Worm (Caenorhabditis elegans) whole organism, L4 larva: ENCODE results near the gene clec-125.

Source experiments
- D1046.2 ChIP-seq: fragments of 200-800 bp; sonication (Bioruptor generic); IDR thresholded peaks from 2 replicates; pipeline ENCODE4 v1.3.6; 2022; ENCODE audit warnings: missing genetic modification characterization, missing compliant biosample characterization
- F26F4.8 ChIP-seq: fragments of 200-800 bp; sonication (Bioruptor generic); conservative IDR thresholded peaks from 2 replicates; pipeline ENCODE4 v1.3.6; 2022; ENCODE audit warnings: missing genetic modification characterization, missing compliant biosample characterization
- F37D6.2 ChIP-seq: sonication (generic microtip); optimal IDR thresholded peaks from 2 replicates; lab custom pipeline; 2016; ENCODE audit warnings: mild to moderate bottlenecking, missing genetic modification characterization, missing compliant biosample characterization
- T20F7.1 ChIP-seq: fragments of 200-800 bp; sonication (Bioruptor generic); optimal IDR thresholded peaks from 2 replicates; lab custom pipeline; 2018; ENCODE audit warnings: mild to moderate bottlenecking, missing genetic modification characterization, missing compliant biosample characterization
- Y48G9A.11 ChIP-seq: fragments of 200-800 bp; sonication (Bioruptor generic); IDR thresholded peaks from 2 replicates; pipeline ENCODE4 v1.3.6; 2022; ENCODE audit warnings: missing genetic modification reagents, missing genetic modification characterization, missing compliant biosample characterization
- Y5F2A.4 ChIP-seq: fragments of 200-800 bp; sonication (Bioruptor generic); optimal IDR thresholded peaks from 2 replicates; lab custom pipeline; 2018; ENCODE audit warnings: mild to moderate bottlenecking, missing genetic modification characterization, missing compliant biosample characterization
- Y75B8A.6 ChIP-seq: fragments of 200-800 bp; sonication (Bioruptor generic); IDR thresholded peaks from 2 replicates; pipeline ENCODE4 v1.3.6; 2022; ENCODE audit warnings: missing genetic modification reagents, missing genetic modification characterization, missing compliant biosample characterization
- ZK546.5 ChIP-seq, 2 experiments: sonication (generic microtip); optimal IDR thresholded peaks; 2 replicates each; lab custom pipeline; 2017; ENCODE audit warnings: missing biosample characterization in 2 of 2, missing genetic modification characterization in 2 of 2
- ama-1 ChIP-seq: fragments of 150-350 bp; optimal IDR thresholded peaks from 2 replicates; lab custom pipeline; 2014; ENCODE audit warnings: inconsistent platforms, mixed read lengths
- attf-4 ChIP-seq: sonication (generic microtip); optimal IDR thresholded peaks from 3 replicates; lab custom pipeline; 2017; ENCODE audit warnings: missing biosample characterization, missing genetic modification characterization
- ceh-20 ChIP-seq: fragments of 200-800 bp; sonication (Bioruptor generic); IDR thresholded peaks from 2 replicates; pipeline ENCODE4 v1.3.6; 2022; ENCODE audit warnings: missing genetic modification reagents, missing genetic modification characterization, missing compliant biosample characterization
- ceh-28 ChIP-seq: fragments of 150-350 bp; optimal IDR thresholded peaks from 2 replicates; lab custom pipeline; 2014; ENCODE audit warnings: missing biosample characterization, missing genetic modification reagents, missing genetic modification characterization
- ceh-32 ChIP-seq: sonication (generic microtip); optimal IDR thresholded peaks from 2 replicates; lab custom pipeline; 2016; ENCODE audit warnings: mild to moderate bottlenecking, missing genetic modification characterization, missing compliant biosample characterization; ENCODE audit not compliant: poor library complexity
- ceh-44 ChIP-seq: fragments of 200-800 bp; sonication (Bioruptor generic); IDR thresholded peaks from 2 replicates; pipeline ENCODE4 v1.3.6; 2022; ENCODE audit warnings: missing genetic modification reagents, missing genetic modification characterization, missing compliant biosample characterization
- ces-1 ChIP-seq: fragments of 150-350 bp; sonication (generic microtip); optimal IDR thresholded peaks from 4 replicates; lab custom pipeline; 2014; ENCODE audit warnings: missing biosample characterization, missing genetic modification reagents, missing genetic modification characterization
- cey-2 ChIP-seq: sonication (generic microtip); optimal IDR thresholded peaks from 3 replicates; lab custom pipeline; 2017; ENCODE audit warnings: missing genetic modification characterization, mild to moderate bottlenecking, missing compliant biosample characterization, antibody characterized with exemption, borderline replicate concordance; ENCODE audit not compliant: insufficient read depth
- daf-8 ChIP-seq: fragments of 200-800 bp; sonication (Bioruptor generic); IDR thresholded peaks from 2 replicates; pipeline ENCODE4 v1.3.6; 2022; ENCODE audit warnings: missing genetic modification characterization, missing compliant biosample characterization
- dmd-6 ChIP-seq: fragments of 200-800 bp; sonication (Bioruptor generic); IDR thresholded peaks from 2 replicates; pipeline ENCODE4 v1.3.6; 2022; ENCODE audit warnings: missing genetic modification reagents, missing genetic modification characterization, missing compliant biosample characterization
- fos-1 ChIP-seq: fragments of 150-350 bp; optimal IDR thresholded peaks from 2 replicates; lab custom pipeline; 2014; ENCODE audit warnings: missing biosample characterization, missing genetic modification characterization
- hif-1 ChIP-seq, 2 experiments: sonication (generic microtip); optimal IDR thresholded peaks; 2 replicates each; lab custom pipeline; 2016 to 2017; ENCODE audit warnings: missing compliant biosample characterization in 2 of 2, missing genetic modification characterization in 2 of 2, missing genetic modification reagents in 2 of 2, missing genotype in 2 of 2, mild to moderate bottlenecking in 1 of 2
- hlh-11 ChIP-seq: fragments of 200-800 bp; sonication (Bioruptor generic); optimal IDR thresholded peaks from 2 replicates; lab custom pipeline; 2018; ENCODE audit warnings: mild to moderate bottlenecking, missing genetic modification characterization, missing compliant biosample characterization
- hlh-30 ChIP-seq: sonication (generic microtip); optimal IDR thresholded peaks from 2 replicates; lab custom pipeline; 2017; ENCODE audit warnings: antibody characterized with exemption, mild to moderate bottlenecking, missing genetic modification characterization, missing compliant biosample characterization; ENCODE audit not compliant: insufficient read depth
- jun-1 ChIP-seq: fragments of 150-350 bp; optimal IDR thresholded peaks from 2 replicates; lab custom pipeline; 2014; ENCODE audit warnings: missing biosample characterization, missing genetic modification reagents, missing genetic modification characterization
- lim-7 ChIP-seq: fragments of 200-800 bp; sonication (Bioruptor generic); IDR thresholded peaks from 2 replicates; pipeline ENCODE4 v1.3.6; 2022; ENCODE audit warnings: missing genetic modification characterization, missing compliant biosample characterization
- lin-13 ChIP-seq: fragments of 150-350 bp; optimal IDR thresholded peaks from 2 replicates; lab custom pipeline; 2014; ENCODE audit warnings: missing biosample characterization, missing genetic modification reagents, missing genetic modification characterization
- lin-15B ChIP-seq: fragments of 150-350 bp; sonication (generic microtip); optimal IDR thresholded peaks from 3 replicates; lab custom pipeline; 2014; ENCODE audit warnings: missing biosample characterization, missing genetic modification characterization
- lin-29 ChIP-seq: fragments of 200-800 bp; sonication (Bioruptor generic); IDR thresholded peaks from 2 replicates; pipeline ENCODE4 v1.3.6; 2022; ENCODE audit warnings: missing genetic modification reagents, missing genetic modification characterization, missing compliant biosample characterization
- mxl-2 ChIP-seq: fragments of 200-800 bp; sonication (Bioruptor generic); conservative IDR thresholded peaks from 2 replicates; pipeline ENCODE4 v1.3.6; 2022; ENCODE audit warnings: missing genetic modification reagents, missing genetic modification characterization, missing compliant biosample characterization
- mxl-3 ChIP-seq: fragments of 200-800 bp; sonication (Bioruptor generic); optimal IDR thresholded peaks from 2 replicates; lab custom pipeline; 2018; ENCODE audit warnings: mild to moderate bottlenecking, missing genetic modification characterization, missing compliant biosample characterization
- nhr-10 ChIP-seq: fragments of 150-350 bp; optimal IDR thresholded peaks from 2 replicates; lab custom pipeline; 2014; ENCODE audit warnings: missing biosample characterization, missing genetic modification characterization
- nhr-102 ChIP-seq: sonication (generic microtip); optimal IDR thresholded peaks from 2 replicates; lab custom pipeline; 2016; ENCODE audit warnings: mild to moderate bottlenecking, missing genetic modification characterization, moderate library complexity, missing compliant biosample characterization
- nhr-111 ChIP-seq: fragments of 200-800 bp; sonication (Bioruptor generic); optimal IDR thresholded peaks from 2 replicates; lab custom pipeline; 2018; ENCODE audit warnings: mild to moderate bottlenecking, missing genetic modification characterization, missing compliant biosample characterization
- nhr-25 ChIP-seq: sonication (generic microtip); optimal IDR thresholded peaks from 2 replicates; lab custom pipeline; 2017; ENCODE audit warnings: missing genetic modification characterization, mild to moderate bottlenecking, missing compliant biosample characterization, antibody characterized with exemption, moderate library complexity, borderline replicate concordance; ENCODE audit not compliant: insufficient read depth
- nhr-41 ChIP-seq: fragments of 200-800 bp; sonication (Bioruptor generic); IDR thresholded peaks from 2 replicates; pipeline ENCODE4 v1.3.6; 2022; ENCODE audit warnings: missing genetic modification reagents, missing genetic modification characterization, missing compliant biosample characterization
- pha-4 ChIP-seq, 2 experiments: fragments of 150-350 bp in 1 of 2; fragments of 200-800 bp in 1 of 2; sonication (Bioruptor generic) in 1 of 2; IDR thresholded peaks in 1 of 2; optimal IDR thresholded peaks in 1 of 2; 2 replicates each; pipeline versions ENCODE4 v1.3.6 to Lab custom; 2014 to 2022; ENCODE audit warnings: missing genetic modification characterization in 2 of 2, missing genetic modification reagents in 2 of 2, missing biosample characterization in 1 of 2, missing compliant biosample characterization in 1 of 2
- php-3 ChIP-seq: fragments of 200-800 bp; sonication (Bioruptor generic); IDR thresholded peaks from 2 replicates; pipeline ENCODE4 v1.3.6; 2022; ENCODE audit warnings: missing genetic modification reagents, missing genetic modification characterization, missing compliant biosample characterization
- saeg-2 ChIP-seq: fragments of 200-800 bp; sonication (Bioruptor generic); IDR thresholded peaks from 2 replicates; pipeline ENCODE4 v1.3.6; 2022; ENCODE audit warnings: missing genetic modification reagents, missing genetic modification characterization, missing compliant biosample characterization
- set-16 ChIP-seq: fragments of 200-800 bp; sonication (Bioruptor generic); IDR thresholded peaks from 2 replicates; pipeline ENCODE4 v1.3.6; 2022; ENCODE audit warnings: missing genetic modification reagents, missing genetic modification characterization, missing compliant biosample characterization
- skn-1 ChIP-seq: fragments of 150-350 bp; optimal IDR thresholded peaks from 2 replicates; lab custom pipeline; 2014; ENCODE audit warnings: missing biosample characterization, missing genetic modification characterization
- snpc-1.2 ChIP-seq: fragments of 200-800 bp; sonication (Bioruptor generic); IDR thresholded peaks from 2 replicates; pipeline ENCODE4 v1.3.6; 2022; ENCODE audit warnings: missing genetic modification reagents, missing genetic modification characterization, missing compliant biosample characterization
- unc-130 ChIP-seq: sonication (generic microtip); optimal IDR thresholded peaks from 2 replicates; lab custom pipeline; 2016; ENCODE audit warnings: missing genetic modification reagents, missing genetic modification characterization, missing compliant biosample characterization
- unc-62 ChIP-seq, 3 experiments: fragments of 150-350 bp in 1 of 3; sonication (generic microtip); optimal IDR thresholded peaks in 2 of 3; peaks in 1 of 3; 1 replicate in 1 of 3; 2 replicates in 2 of 3; lab custom pipeline; 2014 to 2017; ENCODE audit warnings: missing biosample characterization in 3 of 3, missing genetic modification characterization in 3 of 3, missing genetic modification reagents in 3 of 3, missing genotype in 1 of 3
- vab-7 ChIP-seq: fragments of 200-800 bp; sonication (Bioruptor generic); IDR thresholded peaks from 2 replicates; pipeline ENCODE4 v1.3.6; 2022; ENCODE audit warnings: missing genetic modification reagents, missing genetic modification characterization, missing compliant biosample characterization
- zip-11 ChIP-seq: fragments of 200-800 bp; sonication (Bioruptor generic); IDR thresholded peaks from 2 replicates; pipeline ENCODE4 v1.3.6; 2022; ENCODE audit warnings: missing genetic modification characterization, missing compliant biosample characterization
- zip-2 ChIP-seq: fragments of 150-350 bp; optimal IDR thresholded peaks from 2 replicates; lab custom pipeline; 2014; ENCODE audit warnings: missing biosample characterization, missing genetic modification characterization
- ztf-7 ChIP-seq: fragments of 150-350 bp; optimal IDR thresholded peaks from 2 replicates; lab custom pipeline; 2014; ENCODE audit warnings: missing biosample characterization, missing genetic modification characterization

The clec-125 gene

DNA sequence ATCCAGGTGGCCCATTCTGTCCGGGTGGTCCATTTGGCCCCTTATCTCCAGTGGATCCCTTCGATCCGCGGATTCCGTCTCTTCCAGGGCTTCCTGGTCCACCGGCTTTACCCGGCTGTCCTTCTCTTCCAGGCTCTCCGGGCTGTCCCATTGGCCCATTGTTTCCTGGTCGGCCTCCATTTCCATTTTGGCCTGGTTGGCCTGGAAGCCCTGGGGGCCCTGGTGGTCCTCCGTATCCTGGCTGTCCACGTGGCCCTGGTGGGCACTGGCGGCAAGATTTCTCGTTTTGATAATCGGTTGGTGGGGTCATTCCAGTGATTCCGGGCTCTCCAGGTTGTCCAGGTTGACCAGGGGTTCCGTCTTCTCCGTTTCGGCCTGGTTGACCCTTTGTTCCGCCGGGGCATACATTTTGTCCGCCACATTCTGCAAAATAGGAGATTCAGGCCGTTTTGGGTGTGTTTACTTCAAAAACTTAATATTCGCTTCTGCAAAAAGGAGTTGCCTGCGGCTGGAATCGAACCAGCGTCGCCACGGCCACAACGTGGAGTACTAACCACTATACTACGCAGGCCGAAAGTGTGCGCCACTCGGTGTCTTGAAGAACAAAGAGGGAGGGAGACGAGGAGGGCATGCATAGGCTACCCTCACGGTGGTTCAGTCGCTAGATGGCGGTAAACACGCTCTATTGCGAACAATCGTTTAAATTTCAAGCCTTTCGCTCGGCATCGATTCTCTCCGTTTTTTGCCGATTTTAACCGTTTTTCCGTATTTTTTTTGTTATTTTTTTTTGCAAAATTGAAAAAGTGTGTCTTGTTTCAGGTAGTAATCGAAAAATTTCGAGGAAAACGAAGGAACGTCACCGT lies 5.4 kb downstream of the clec-125 start, which contains the start of gene W09G10.9 (continued):
- TF ChIP-seq F37D6.2, result no peak
- TF ChIP-seq F26F4.8 (GFP tag; lab: Robert Waterston, UW), result 0 out of 2 replicates have a peak, but pooled peaks have one; percentile 23
- TF ChIP-seq vab-7, result peak; percentile 75
- no peak for TF ChIP-seq ztf-7 (tag; lab: Kevin White, UChicago)
- TF ChIP-seq unc-130 (GFP tag; lab: Kevin White, UChicago), result peak; percentile 32
- TF ChIP-seq D1046.2 (GFP tag; lab: Robert Waterston, UW), result peak; percentile 75; the same call in 1 of the 2 replicates
- TF ChIP-seq fos-1 (tag; lab: Kevin White, UChicago), result no peak
- no peak; the same call in 1 of the 2 replicates for TF ChIP-seq lin-29
- peak; percentile 86 for TF ChIP-seq lim-7 (GFP tag; lab: Robert Waterston, UW)
- no peak for TF ChIP-seq skn-1 (tag; lab: Kevin White, UChicago)
- TF ChIP-seq hlh-11 (tag; lab: Kevin White, UChicago), result peak; percentile 44
- 0 out of 2 replicates have a peak, but pooled peaks have one; percentile 11 for TF ChIP-seq nhr-41
- 0 out of 2 replicates have a peak, but pooled peaks have one; percentile 53 for TF ChIP-seq saeg-2 (GFP tag; lab: Robert Waterston, UW)
- TF ChIP-seq attf-4 (tag; lab: Kevin White, UChicago), result no peak
- TF ChIP-seq Y5F2A.4 (GFP tag; lab: Kevin White, UChicago), result no peak
- TF ChIP-seq zip-2 (tag; lab: Kevin White, UChicago), result no peak
- no peak for TF ChIP-seq ceh-28 (tag; lab: Kevin White, UChicago)
- peak; percentile 82 for TF ChIP-seq dmd-6 (GFP tag; lab: Robert Waterston, UW)
- TF ChIP-seq set-16 (GFP tag; lab: Robert Waterston, UW), result peak; percentile 92
- peak; percentile 22 for TF ChIP-seq hlh-30
- TF ChIP-seq nhr-102 (tag; lab: Kevin White, UChicago), result peak; percentile 46
- TF ChIP-seq zip-11 (GFP tag; lab: Robert Waterston, UW), result 0 out of 2 replicates have a peak, but pooled peaks have one; percentile 51
- no peak for TF ChIP-seq ZK546.5 (tag; optimal IDR thresholded peaks at IDR 0.05; lab: Kevin White, UChicago)
- TF ChIP-seq php-3 (GFP tag; lab: Robert Waterston, UW), result 0 out of 2 replicates have a peak, but pooled peaks have one; percentile 42
- no peak for TF ChIP-seq cey-2 (tag; lab: Kevin White, UChicago)
- TF ChIP-seq nhr-111 (GFP tag; lab: Kevin White, UChicago), result peak; percentile 36
- TF ChIP-seq mxl-3 (GFP tag; lab: Kevin White, UChicago), result peak; percentile 15
- TF ChIP-seq nhr-25 (tag; lab: Kevin White, UChicago), result no peak
- TF ChIP-seq Y75B8A.6 (GFP tag; lab: Robert Waterston, UW), result 0 out of 2 replicates have a peak, but pooled peaks have one; percentile 48
- TF ChIP-seq Y48G9A.11, result peak; percentile 84
- TF ChIP-seq mxl-2 (GFP tag; lab: Robert Waterston, UW), result no peak; the same call in 1 of the 2 replicates
- peak; percentile 30 for TF ChIP-seq jun-1 (tag; lab: Kevin White, UChicago)
- no peak for TF ChIP-seq ama-1 (lab: Kevin White, UChicago)
- TF ChIP-seq lin-13 (GFP tag; lab: Kevin White, UChicago), result peak; percentile 80
- TF ChIP-seq pha-4 (GFP tag; IDR thresholded peaks at IDR 0.05; lab: Robert Waterston, UW), result peak; percentile 90
- TF ChIP-seq pha-4 (tag; optimal IDR thresholded peaks at IDR 0.05; lab: Kevin White, UChicago), result no peak
- TF ChIP-seq hif-1 (tag; optimal IDR thresholded peaks at IDR 0.05; lab: Kevin White, UChicago), result peak in 1 of 2 experiments; percentile 25
- no peak for TF ChIP-seq ces-1 (GFP tag; lab: Kevin White, UChicago)
- TF ChIP-seq ceh-20 (GFP tag; lab: Robert Waterston, UW), result 0 out of 2 replicates have a peak, but pooled peaks have one; percentile 74
- 0 out of 2 replicates have a peak, but pooled peaks have one; percentile 47 for TF ChIP-seq daf-8 (GFP tag; lab: Robert Waterston, UW)
- TF ChIP-seq snpc-1.2 (GFP tag; lab: Robert Waterston, UW), result 0 out of 2 replicates have a peak, but pooled peaks have one; percentile 22
- TF ChIP-seq T20F7.1 (GFP tag; lab: Kevin White, UChicago), result no peak
- TF ChIP-seq ceh-44 (GFP tag; lab: Robert Waterston, UW), result peak; percentile 81
- no peak for TF ChIP-seq ceh-32 (tag; lab: Kevin White, UChicago)
- no peak for TF ChIP-seq nhr-10
- TF ChIP-seq unc-62 (GFP tag; optimal IDR thresholded peaks at IDR 0.05 in 1 of 2; lab: Kevin White, UChicago), result peak in 1 of 2 experiments; percentile 66
- no peak for TF ChIP-seq unc-62 (tag; optimal IDR thresholded peaks at IDR 0.05; lab: Kevin White, UChicago)
- TF ChIP-seq lin-15B (tag; lab: Kevin White, UChicago), result no peak
